Fruit fly (Drosophila melanogaster): ENCODE results near the gene CG11964.

CG11964 gene

DNA sequence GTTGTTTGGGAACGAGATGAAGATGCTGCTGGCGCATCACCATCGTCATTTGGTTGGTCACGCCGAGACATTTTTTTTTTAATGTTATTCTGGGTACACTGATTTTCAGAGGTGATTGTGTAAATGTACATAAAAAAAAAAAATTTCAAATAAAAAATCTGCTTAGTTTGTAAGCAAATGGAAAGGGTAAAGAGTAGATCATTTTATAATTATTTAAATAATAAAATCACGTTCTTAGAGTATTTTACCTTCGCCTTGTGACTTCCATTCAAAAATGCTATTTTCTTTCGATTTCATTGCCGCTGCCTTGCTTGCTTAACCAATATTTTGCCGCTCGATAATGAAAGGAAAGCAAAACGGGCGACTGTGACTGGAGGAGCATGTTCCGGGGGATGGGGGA, 33.9 kb upstream of the CG11964 start (continued):
- TF ChIP-seq D19B (GFP tag; optimal IDR thresholded peaks at IDR 0.05) = no peak
- TF ChIP-seq tin (GFP tag; optimal IDR thresholded peaks at IDR 0.05) = peak; percentile 8
- TF ChIP-seq gce (GFP tag; IDR thresholded peaks at IDR 0.05) = peak; percentile 62; the same call in 1 of the 3 replicates
- TF ChIP-seq tap (tag; optimal IDR thresholded peaks at IDR 0.05) = no peak
- TF ChIP-seq odd (GFP tag; optimal IDR thresholded peaks at IDR 0.05) = no peak
- no peak for TF ChIP-seq vfl (GFP tag; optimal IDR thresholded peaks at IDR 0.05)
- no peak for TF ChIP-seq CG15696 (tag; optimal IDR thresholded peaks at IDR 0.05)
- TF ChIP-seq Scr (GFP tag; IDR thresholded peaks at IDR 0.05; ENCODE audit: partially characterized antibody) = no peak
- TF ChIP-seq Hsf (GFP tag; optimal IDR thresholded peaks at IDR 0.05) = no peak
- no peak for TF ChIP-seq CG10543 (GFP tag; optimal IDR thresholded peaks at IDR 0.05)
- peak; percentile 71 for TF ChIP-seq HLH3B (GFP tag; IDR thresholded peaks at IDR 0.05)
- 0 out of 2 replicates have a peak, but pooled peaks have one; percentile 37 for TF ChIP-seq CG5953 (GFP tag; IDR thresholded peaks at IDR 0.05)
- TF ChIP-seq cg (GFP tag; optimal IDR thresholded peaks at IDR 0.05) = no peak
- no peak for TF ChIP-seq dan (GFP tag; IDR thresholded peaks at IDR 0.05)
- TF ChIP-seq Mrtf (GFP tag; IDR thresholded peaks at IDR 0.05) = no peak
- TF ChIP-seq oc (tag; optimal IDR thresholded peaks at IDR 0.05) = peak; percentile 55
- no peak for TF ChIP-seq sc (optimal IDR thresholded peaks at IDR 0.05)
- peak; percentile 3 for TF ChIP-seq sc (GFP tag; optimal IDR thresholded peaks at IDR 0.05)
- no peak for TF ChIP-seq CG9932 (GFP tag; IDR thresholded peaks at IDR 0.05)
- peak; percentile 22; the same call in 1 of the 2 replicates for TF ChIP-seq CG1024 (GFP tag; IDR thresholded peaks at IDR 0.05)
- peak; percentile 18 for TF ChIP-seq CG2712 (tag; optimal IDR thresholded peaks at IDR 0.05)
- TF ChIP-seq phol (tag; optimal IDR thresholded peaks at IDR 0.05) = peak; percentile 57
- peak; percentile 31 for TF ChIP-seq ewg (GFP tag; optimal IDR thresholded peaks at IDR 0.05)
- TF ChIP-seq CG14014 (GFP tag; IDR thresholded peaks at IDR 0.05) = 0 out of 2 replicates have a peak, but pooled peaks have one; percentile 40
- TF ChIP-seq CG10267 (tag; optimal IDR thresholded peaks at IDR 0.05) = peak; percentile 35
- TF ChIP-seq Med (GFP tag) = peak; percentile 15
- TF ChIP-seq CG32772 (GFP tag; IDR thresholded peaks at IDR 0.05) = peak; percentile 16; the same call in 1 of the 2 replicates
- TF ChIP-seq tup (GFP tag; optimal IDR thresholded peaks at IDR 0.05) = no peak
- peak in 1 of 2 experiments; percentile 20 for TF ChIP-seq eve (GFP tag; optimal IDR thresholded peaks at IDR 0.05)
- TF ChIP-seq CG1602 (GFP tag; optimal IDR thresholded peaks at IDR 0.05) = peak; percentile 14
- no peak for TF ChIP-seq Usf (GFP tag; optimal IDR thresholded peaks at IDR 0.05)
- TF ChIP-seq B-H1 (GFP tag; IDR thresholded peaks at IDR 0.05) = peak; percentile 24; the same call in 1 of the 3 replicates
- no peak for TF ChIP-seq Sry-β (GFP tag; optimal IDR thresholded peaks at IDR 0.05)
- no peak for TF ChIP-seq sim (GFP tag; IDR thresholded peaks at IDR 0.05)
- peak; percentile 53; the same call in 1 of the 2 replicates for TF ChIP-seq ara (GFP tag; IDR thresholded peaks at IDR 0.05)
- TF ChIP-seq CG14441 (GFP tag; IDR thresholded peaks at IDR 0.05) = 0 out of 2 replicates have a peak, but pooled peaks have one; percentile 40
- no peak for TF ChIP-seq CG9215 (GFP tag; IDR thresholded peaks at IDR 0.05)
- no peak for TF ChIP-seq Lhr (GFP tag; optimal IDR thresholded peaks at IDR 0.05)
- TF ChIP-seq CG6254 (GFP tag; optimal IDR thresholded peaks at IDR 0.05) = peak; percentile 2
- no peak for TF ChIP-seq al (GFP tag; IDR thresholded peaks at IDR 0.05)
- TF ChIP-seq CG34224 (GFP tag; IDR thresholded peaks at IDR 0.05; ENCODE audit: partially characterized antibody) = no peak
- 0 out of 3 replicates have a peak, but pooled peaks have one; percentile 61 for TF ChIP-seq ken (GFP tag; IDR thresholded peaks at IDR 0.05)
- TF ChIP-seq CG17385 (GFP tag; optimal IDR thresholded peaks at IDR 0.05) = peak; percentile 16
- TF ChIP-seq Gug (GFP tag; IDR thresholded peaks at IDR 0.05) = no peak
- TF ChIP-seq Awh (GFP tag; IDR thresholded peaks at IDR 0.05) = peak; percentile 53; the same call in 1 of the 2 replicates
- TF ChIP-seq CG2120 (GFP tag; optimal IDR thresholded peaks at IDR 0.05) = no peak
- no peak for TF ChIP-seq CG18619 (GFP tag; optimal IDR thresholded peaks at IDR 0.05)
- TF ChIP-seq CG42726 (GFP tag; IDR thresholded peaks at IDR 0.05; ENCODE audit: partially characterized antibody) = no peak
- TF ChIP-seq CG4424 (GFP tag; optimal IDR thresholded peaks at IDR 0.05) = peak; percentile 22
- 0 out of 3 replicates have a peak, but pooled peaks have one; percentile 50 for TF ChIP-seq CG11093 (GFP tag; IDR thresholded peaks at IDR 0.05)
- TF ChIP-seq lbe (GFP tag; optimal IDR thresholded peaks at IDR 0.05) = peak; percentile 40

Measured in whole organism, embryonic.